Worm (Caenorhabditis elegans) whole organism, L3 larva: ENCODE measurements around the gene nmt-1.

ENCODE experiments used
- ZK546.5 ChIP-seq: sonication (generic microtip); optimal IDR thresholded peaks from 2 replicates; lab custom pipeline; 2017; ENCODE audit warnings: missing biosample characterization, missing genetic modification characterization
- aly-2 ChIP-seq: fragments of 150-350 bp; optimal IDR thresholded peaks from 2 replicates; lab custom pipeline; 2014; ENCODE audit warnings: missing biosample characterization, missing genetic modification characterization
- ama-1 ChIP-seq: fragments of 150-350 bp; optimal IDR thresholded peaks from 2 replicates; lab custom pipeline; 2018
- ceh-82 ChIP-seq: fragments of 150-350 bp; optimal IDR thresholded peaks from 2 replicates; lab custom pipeline; 2014; ENCODE audit warnings: missing biosample characterization, missing genetic modification characterization
- ceh-9 ChIP-seq: sonication (generic microtip); optimal IDR thresholded peaks from 2 replicates; lab custom pipeline; 2018; ENCODE audit warnings: missing biosample characterization, missing genetic modification characterization
- daf-12 ChIP-seq: fragments of 150-350 bp; optimal IDR thresholded peaks from 2 replicates; lab custom pipeline; 2014; ENCODE audit warnings: missing biosample characterization, missing genetic modification reagents, missing genetic modification characterization
- egl-27 ChIP-seq: sonication (generic microtip); optimal IDR thresholded peaks from 4 replicates; lab custom pipeline; 2017; ENCODE audit warnings: missing biosample characterization, missing genetic modification reagents, missing genetic modification characterization
- egl-5 ChIP-seq: fragments of 150-350 bp; optimal IDR thresholded peaks from 2 replicates; lab custom pipeline; 2017; ENCODE audit warnings: missing biosample characterization, missing genetic modification reagents, missing genetic modification characterization, inconsistent platforms
- elt-1 ChIP-seq: fragments of 150-350 bp; optimal IDR thresholded peaks from 2 replicates; lab custom pipeline; 2014; ENCODE audit warnings: missing biosample characterization, missing genetic modification characterization
- elt-2 ChIP-seq: sonication (generic microtip); optimal IDR thresholded peaks from 2 replicates; lab custom pipeline; 2016; ENCODE audit warnings: missing genetic modification reagents, mild to moderate bottlenecking, missing genetic modification characterization, missing compliant biosample characterization
- elt-3 ChIP-seq, 3 experiments: fragments of 150-350 bp in 1 of 3; sonication (generic microtip) in 2 of 3; optimal IDR thresholded peaks; 2 replicates in 2 of 3; 4 replicates in 1 of 3; lab custom pipeline; 2014 to 2017; ENCODE audit warnings: missing biosample characterization in 3 of 3, missing genetic modification characterization in 3 of 3
- fkh-2 ChIP-seq: fragments of 150-350 bp; optimal IDR thresholded peaks from 2 replicates; lab custom pipeline; 2014; ENCODE audit warnings: missing biosample characterization, missing genetic modification reagents, missing genetic modification characterization
- fos-1 ChIP-seq: fragments of 150-350 bp; optimal IDR thresholded peaks from 2 replicates; lab custom pipeline; 2014; ENCODE audit warnings: missing biosample characterization, missing genetic modification characterization
- hmg-11 ChIP-seq: sonication (generic microtip); optimal IDR thresholded peaks from 2 replicates; lab custom pipeline; 2016; ENCODE audit warnings: missing genetic modification characterization, missing compliant biosample characterization
- jun-1 ChIP-seq: fragments of 150-350 bp; optimal IDR thresholded peaks from 2 replicates; lab custom pipeline; 2014; ENCODE audit warnings: missing biosample characterization, missing genetic modification reagents, missing genetic modification characterization
- lin-15B ChIP-seq: fragments of 150-350 bp; optimal IDR thresholded peaks from 2 replicates; lab custom pipeline; 2014; ENCODE audit warnings: missing biosample characterization, missing genetic modification characterization
- lsy-12 ChIP-seq: sonication (generic microtip); optimal IDR thresholded peaks from 2 replicates; lab custom pipeline; 2016; ENCODE audit warnings: mild to moderate bottlenecking, missing genetic modification characterization, missing compliant biosample characterization
- mml-1 ChIP-seq: fragments of 150-350 bp; sonication (generic microtip); optimal IDR thresholded peaks from 3 replicates; lab custom pipeline; 2014; ENCODE audit warnings: missing biosample characterization, missing genetic modification characterization
- nfya-1 ChIP-seq: sonication (generic microtip); optimal IDR thresholded peaks from 2 replicates; lab custom pipeline; 2017; ENCODE audit warnings: missing genetic modification characterization, mild to moderate bottlenecking, missing compliant biosample characterization, antibody characterized with exemption, moderate library complexity; ENCODE audit not compliant: insufficient read depth
- nhr-12 ChIP-seq: fragments of 150-350 bp; optimal IDR thresholded peaks from 2 replicates; lab custom pipeline; 2014; ENCODE audit warnings: missing biosample characterization, missing genetic modification characterization
- nhr-23 ChIP-seq: fragments of 150-350 bp; optimal IDR thresholded peaks from 2 replicates; lab custom pipeline; 2014; ENCODE audit warnings: missing biosample characterization, missing genetic modification reagents, missing genetic modification characterization
- nhr-237 ChIP-seq: fragments of 150-350 bp; optimal IDR thresholded peaks from 2 replicates; lab custom pipeline; 2014; ENCODE audit warnings: missing biosample characterization, missing genetic modification characterization
- nhr-25 ChIP-seq: sonication (generic microtip); optimal IDR thresholded peaks from 2 replicates; lab custom pipeline; 2017; ENCODE audit warnings: missing biosample characterization, missing genetic modification characterization
- nhr-28 ChIP-seq: fragments of 150-350 bp; optimal IDR thresholded peaks from 2 replicates; lab custom pipeline; 2014; ENCODE audit warnings: missing biosample characterization, missing genetic modification characterization
- nhr-43 ChIP-seq: sonication (generic microtip); optimal IDR thresholded peaks from 2 replicates; lab custom pipeline; 2016; ENCODE audit warnings: mild to moderate bottlenecking, missing genetic modification characterization, missing compliant biosample characterization; ENCODE audit not compliant: poor library complexity, severe bottlenecking
- nhr-76 ChIP-seq: fragments of 150-350 bp; sonication (generic microtip); optimal IDR thresholded peaks from 5 replicates; lab custom pipeline; 2014; ENCODE audit warnings: missing biosample characterization, missing genetic modification characterization
- nhr-77 ChIP-seq: fragments of 150-350 bp; optimal IDR thresholded peaks from 2 replicates; lab custom pipeline; 2014; ENCODE audit warnings: missing biosample characterization, missing genetic modification characterization
- pqm-1 ChIP-seq: fragments of 150-350 bp; optimal IDR thresholded peaks from 2 replicates; lab custom pipeline; 2017; ENCODE audit warnings: missing biosample characterization, missing genetic modification characterization, inconsistent platforms
- skn-1 ChIP-seq: fragments of 150-350 bp; optimal IDR thresholded peaks from 2 replicates; lab custom pipeline; 2014; ENCODE audit warnings: missing biosample characterization, missing genetic modification characterization
- snpc-4 ChIP-seq: fragments of 150-350 bp; optimal IDR thresholded peaks from 2 replicates; lab custom pipeline; 2014; ENCODE audit warnings: missing biosample characterization, missing genetic modification characterization
- unc-39 ChIP-seq: sonication (generic microtip); optimal IDR thresholded peaks from 4 replicates; lab custom pipeline; 2017; ENCODE audit warnings: missing biosample characterization, missing genetic modification characterization
- unc-62 ChIP-seq: fragments of 150-350 bp; sonication (generic microtip); optimal IDR thresholded peaks from 4 replicates; lab custom pipeline; 2014; ENCODE audit warnings: missing biosample characterization, missing genetic modification reagents, missing genetic modification characterization
- zag-1 ChIP-seq: fragments of 150-350 bp; optimal IDR thresholded peaks from 2 replicates; lab custom pipeline; 2014; ENCODE audit warnings: missing biosample characterization, missing genetic modification characterization
- ztf-11 ChIP-seq: fragments of 150-350 bp; optimal IDR thresholded peaks from 2 replicates; lab custom pipeline; 2014; ENCODE audit warnings: missing biosample characterization, missing genetic modification characterization

The nmt-1 gene

ce11 chrIII:6147903-6148302 is 31.8 kb upstream of the nmt-1 start, which contains the start of gene Y42G9A.2:
Gene Y42G9A.2 (plus strand): TSS chrIII:6148186.
- no peak for TF ChIP-seq ama-1 (lab: Kevin White, UChicago)
- TF ChIP-seq jun-1 (tag; lab: Kevin White, UChicago) = peak; percentile 31
- no peak for TF ChIP-seq elt-2 (tag; lab: Kevin White, UChicago)
- peak; percentile 52 for TF ChIP-seq nhr-43 (tag; lab: Kevin White, UChicago)

ce11 chrIII:6146797-6147196 is 30.7 kb upstream of the nmt-1 start:
- TF ChIP-seq egl-27 (tag; lab: Kevin White, UChicago) (no peak), hmg-11 (tag; lab: Kevin White, UChicago) (no peak), nhr-23 (no peak), zag-1 (no peak), egl-5 (tag; lab: Kevin White, UChicago) (no peak), skn-1 (no peak), nhr-237 (tag; lab: Kevin White, UChicago) (no peak), mml-1 (tag; lab: Kevin White, UChicago) (no peak), daf-12 (tag; lab: Kevin White, UChicago) (no peak), nhr-25 (tag; lab: Kevin White, UChicago) (no peak), fos-1 (tag; lab: Kevin White, UChicago) (no peak), nhr-12 (tag; lab: Kevin White, UChicago) (no peak), ZK546.5 (no peak), lin-15B (tag; lab: Kevin White, UChicago) (no peak), ztf-11 (tag; lab: Kevin White, UChicago) (no peak), aly-2 (tag; lab: Kevin White, UChicago) (no peak), elt-1 (no peak), nhr-77 (tag; lab: Kevin White, UChicago) (no peak)

- TF ChIP-seq ztf-11 (tag; lab: Kevin White, UChicago) = no peak
- peak; percentile 3 for TF ChIP-seq jun-1 (tag; lab: Kevin White, UChicago)
- TF ChIP-seq skn-1 = peak; percentile 89
- no peak for TF ChIP-seq nhr-43 (tag; lab: Kevin White, UChicago)
- TF ChIP-seq nhr-23 = peak; percentile 10
- TF ChIP-seq elt-2 (tag; lab: Kevin White, UChicago) = peak; percentile 17
- TF ChIP-seq ceh-82 (tag; lab: Kevin White, UChicago) = no peak
- no peak for TF ChIP-seq ceh-9 (tag; lab: Kevin White, UChicago)
- TF ChIP-seq elt-3 (tag; optimal IDR thresholded peaks at IDR 0.05; lab: Kevin White, UChicago) = no peak
These were observed 29.8 kb upstream of the nmt-1 start, which contains the start of gene Y42G9A.3 for ce11 chrIII:6145896-6146295. Gene Y42G9A.3 (plus strand): TSS chrIII:6146258.

- TF ChIP-seq unc-39 (tag; lab: Kevin White, UChicago) = no peak
- no peak for TF ChIP-seq nhr-28 (tag; lab: Kevin White, UChicago)
- TF ChIP-seq fkh-2 = no peak
- no peak for TF ChIP-seq nhr-76 (tag; lab: Kevin White, UChicago)
- TF ChIP-seq hmg-11 (tag; lab: Kevin White, UChicago) = no peak
- TF ChIP-seq nhr-237 (tag; lab: Kevin White, UChicago) = no peak
- no peak for TF ChIP-seq snpc-4 (tag; lab: Kevin White, UChicago)
- TF ChIP-seq jun-1 (tag; lab: Kevin White, UChicago) = peak; percentile 24
- peak; percentile 49 for TF ChIP-seq nhr-25 (tag; lab: Kevin White, UChicago)
- no peak for TF ChIP-seq nhr-12 (tag; lab: Kevin White, UChicago)
- TF ChIP-seq ama-1 (lab: Kevin White, UChicago) = peak; percentile 6
- TF ChIP-seq unc-62 (GFP tag; lab: Kevin White, UChicago) = no peak
- peak; percentile 42 for TF ChIP-seq elt-2 (tag; lab: Kevin White, UChicago)
- TF ChIP-seq nfya-1 = no peak
- TF ChIP-seq lsy-12 (tag; lab: Kevin White, UChicago) = no peak
- TF ChIP-seq pqm-1 = no peak
- no peak for TF ChIP-seq egl-27 (tag; lab: Kevin White, UChicago)
- TF ChIP-seq mml-1 (tag; lab: Kevin White, UChicago) = no peak
- peak in 1 of 3 experiments; percentile 30 for TF ChIP-seq elt-3 (tag; optimal IDR thresholded peaks at IDR 0.05; lab: Kevin White, UChicago)
- TF ChIP-seq daf-12 (tag; lab: Kevin White, UChicago) = no peak
- peak; percentile 82 for TF ChIP-seq nhr-23
- TF ChIP-seq nhr-43 (tag; lab: Kevin White, UChicago) = peak; percentile 72
- TF ChIP-seq skn-1 = no peak
- TF ChIP-seq aly-2 (tag; lab: Kevin White, UChicago) = no peak
- no peak for TF ChIP-seq ceh-82 (tag; lab: Kevin White, UChicago)
- TF ChIP-seq, all 47 proteins: peak for 7
These were observed 29.2 kb upstream of the nmt-1 start for ce11 chrIII:6145309-6145708.
